Fruit fly (Drosophila melanogaster) whole organism, embryonic: Measurements from ENCODE around the gene CG31103.

Experiments used
- Aef1 ChIP-seq: fragments of 200-800 bp; sonication (Bioruptor generic); IDR thresholded peaks from 3 replicates; pipeline ENCODE4 v1.3.6; 2022; ENCODE audit warnings: missing biosample characterization, missing genetic modification characterization
- Atf-2 ChIP-seq: fragments of 200-800 bp; sonication (Bioruptor generic); optimal IDR thresholded peaks from 2 replicates; lab custom pipeline; 2016; ENCODE audit warnings: missing biosample characterization, missing genetic modification characterization
- CG11695 ChIP-seq: fragments of 200-800 bp; sonication (Bioruptor generic); IDR thresholded peaks from 3 replicates; pipeline ENCODE4 v1.3.6; 2022; ENCODE audit warnings: missing biosample characterization, missing genetic modification characterization
- CG12299 ChIP-seq: fragments of 200-800 bp; sonication (Bioruptor generic); optimal IDR thresholded peaks from 2 replicates; lab custom pipeline; 2018; ENCODE audit warnings: missing biosample characterization, mild to moderate bottlenecking, missing genetic modification characterization
- CG12744 ChIP-seq: fragments of 200-800 bp; sonication (Bioruptor generic); optimal IDR thresholded peaks from 2 replicates; lab custom pipeline; 2016; ENCODE audit warnings: missing biosample characterization, missing genetic modification characterization
- CG14710 ChIP-seq: fragments of 200-800 bp; sonication (Bioruptor generic); optimal IDR thresholded peaks from 3 replicates; lab custom pipeline; 2019; ENCODE audit warnings: missing biosample characterization, mild to moderate bottlenecking, missing genetic modification characterization, moderate library complexity
- CG15011 ChIP-seq: fragments of 200-800 bp; sonication (Bioruptor generic); optimal IDR thresholded peaks from 3 replicates; lab custom pipeline; 2018; ENCODE audit warnings: missing biosample characterization, mild to moderate bottlenecking, missing genetic modification characterization
- CG15269 ChIP-seq: fragments of 200-800 bp; sonication (Bioruptor generic); optimal IDR thresholded peaks from 2 replicates; lab custom pipeline; 2018; ENCODE audit warnings: missing biosample characterization, mild to moderate bottlenecking, missing genetic modification characterization, moderate library complexity
- CG16813 ChIP-seq: fragments of 200-800 bp; sonication (Bioruptor generic); IDR thresholded peaks from 3 replicates; pipeline ENCODE4 v1.3.6; 2022; ENCODE audit warnings: missing biosample characterization, missing genetic modification characterization; ENCODE audit not compliant: partially characterized antibody
- CG17361 ChIP-seq: fragments of 200-800 bp; sonication (Bioruptor generic); IDR thresholded peaks from 3 replicates; pipeline ENCODE4 v1.3.6; 2022; ENCODE audit warnings: missing biosample characterization, missing genetic modification characterization
- CG18262 ChIP-seq: fragments of 200-800 bp; optimal IDR thresholded peaks from 3 replicates; lab custom pipeline; 2019; ENCODE audit warnings: missing biosample characterization, mild to moderate bottlenecking, missing genetic modification characterization, moderate library complexity
- CG2120 ChIP-seq: fragments of 200-800 bp; sonication (Bioruptor generic); optimal IDR thresholded peaks from 3 replicates; lab custom pipeline; 2016; ENCODE audit warnings: missing biosample characterization, missing genetic modification characterization
- CG3407 ChIP-seq: fragments of 200-800 bp; sonication (Bioruptor generic); optimal IDR thresholded peaks from 2 replicates; lab custom pipeline; 2018; ENCODE audit warnings: missing biosample characterization, mild to moderate bottlenecking, missing genetic modification characterization
- CG34224 ChIP-seq: fragments of 200-800 bp; sonication (Bioruptor generic); IDR thresholded peaks from 3 replicates; pipeline ENCODE4 v1.3.6; 2022; ENCODE audit warnings: missing biosample characterization, missing genetic modification characterization; ENCODE audit not compliant: partially characterized antibody
- CG34376 ChIP-seq: fragments of 200-800 bp; sonication (Bioruptor generic); optimal IDR thresholded peaks from 2 replicates; lab custom pipeline; 2018; ENCODE audit warnings: missing biosample characterization, mild to moderate bottlenecking, missing genetic modification characterization
- CG3838 ChIP-seq: fragments of 200-800 bp; sonication (Bioruptor generic); optimal IDR thresholded peaks from 3 replicates; lab custom pipeline; 2016; ENCODE audit warnings: missing biosample characterization, missing genetic modification characterization
- CG6813 ChIP-seq: fragments of 200-800 bp; sonication (Bioruptor generic); optimal IDR thresholded peaks from 2 replicates; lab custom pipeline; 2017; ENCODE audit warnings: missing biosample characterization, missing genetic modification characterization, mild to moderate bottlenecking, moderate library complexity, missing genetic modification reagents
- Dek ChIP-seq: fragments of 200-800 bp; sonication (Bioruptor generic); optimal IDR thresholded peaks from 3 replicates; lab custom pipeline; 2019; ENCODE audit warnings: missing biosample characterization, mild to moderate bottlenecking, missing genetic modification characterization, moderate library complexity
- Dip3 ChIP-seq: fragments of 200-800 bp; sonication (Bioruptor generic); optimal IDR thresholded peaks from 3 replicates; lab custom pipeline; 2016; ENCODE audit warnings: missing biosample characterization, missing genetic modification characterization
- Dp ChIP-seq: fragments of 200-800 bp; sonication (Bioruptor generic); optimal IDR thresholded peaks from 2 replicates; lab custom pipeline; 2018; ENCODE audit warnings: missing biosample characterization, mild to moderate bottlenecking, missing genetic modification characterization, moderate library complexity
- Ets97D ChIP-seq: fragments of 200-800 bp; sonication (Bioruptor generic); optimal IDR thresholded peaks from 3 replicates; lab custom pipeline; 2016; ENCODE audit warnings: missing biosample characterization, missing genetic modification characterization
- GATAe ChIP-seq: fragments of 200-800 bp; sonication (Bioruptor generic); conservative IDR thresholded peaks from 2 replicates; pipeline ENCODE4 v1.3.6; 2022; ENCODE audit warnings: missing biosample characterization, missing genetic modification characterization
- H2.0 ChIP-seq: fragments of 200-800 bp; sonication (Bioruptor generic); IDR thresholded peaks from 2 replicates; pipeline ENCODE4 v1.3.6; 2022; ENCODE audit warnings: missing biosample characterization, missing genetic modification characterization
- HLH54F ChIP-seq: fragments of 200-800 bp; sonication (Bioruptor generic); optimal IDR thresholded peaks from 3 replicates; lab custom pipeline; 2016; ENCODE audit warnings: missing biosample characterization, missing genetic modification characterization
- Hand ChIP-seq: fragments of 200-800 bp; sonication (Bioruptor generic); optimal IDR thresholded peaks from 2 replicates; lab custom pipeline; 2017; ENCODE audit warnings: mild to moderate bottlenecking, missing biosample characterization, missing genetic modification reagents, missing genetic modification characterization
- MBD-R2 ChIP-seq: fragments of 200-800 bp; sonication (Bioruptor generic); IDR thresholded peaks from 2 replicates; pipeline ENCODE4 v1.3.6; 2022; ENCODE audit warnings: missing biosample characterization, missing genetic modification characterization
- Rx ChIP-seq: fragments of 200-800 bp; sonication (Bioruptor generic); IDR thresholded peaks from 2 replicates; pipeline ENCODE4 v1.3.6; 2022; ENCODE audit warnings: missing biosample characterization, missing genetic modification characterization
- Sox102F ChIP-seq: fragments of 200-800 bp; sonication (Bioruptor generic); optimal IDR thresholded peaks from 2 replicates; lab custom pipeline; 2018; ENCODE audit warnings: missing biosample characterization, mild to moderate bottlenecking, missing genetic modification characterization, moderate library complexity
- amos ChIP-seq: fragments of 200-800 bp; sonication (Bioruptor generic); IDR thresholded peaks from 2 replicates; pipeline ENCODE4 v1.3.6; 2022; ENCODE audit warnings: missing biosample characterization, missing genetic modification characterization; ENCODE audit not compliant: partially characterized antibody
- ap ChIP-seq: fragments of 200-800 bp; sonication (Bioruptor generic); IDR thresholded peaks from 2 replicates; pipeline ENCODE4 v1.3.6; 2022; ENCODE audit warnings: missing biosample characterization, missing genetic modification characterization
- az2 ChIP-seq: fragments of 200-800 bp; sonication (Bioruptor generic); optimal IDR thresholded peaks from 3 replicates; lab custom pipeline; 2016; ENCODE audit warnings: missing biosample characterization, missing genetic modification characterization
- bcd ChIP-seq: fragments of 200-800 bp; sonication (Bioruptor generic); optimal IDR thresholded peaks from 2 replicates; lab custom pipeline; 2017; ENCODE audit warnings: missing biosample characterization, mild to moderate bottlenecking, missing genetic modification characterization
- caup ChIP-seq: fragments of 200-800 bp; sonication (Bioruptor generic); optimal IDR thresholded peaks from 3 replicates; lab custom pipeline; 2017; ENCODE audit warnings: missing biosample characterization, mild to moderate bottlenecking, missing genetic modification characterization, moderate library complexity; ENCODE audit not compliant: severe bottlenecking
- croc ChIP-seq: fragments of 200-800 bp; sonication (Bioruptor generic); conservative IDR thresholded peaks from 3 replicates; pipeline ENCODE4 v1.3.6; 2022; ENCODE audit warnings: missing biosample characterization, missing genetic modification characterization
- da ChIP-seq: fragments of 200-800 bp; sonication (Bioruptor generic); optimal IDR thresholded peaks from 2 replicates; lab custom pipeline; 2016; ENCODE audit warnings: missing biosample characterization, missing genetic modification characterization
- emc ChIP-seq: fragments of 200-800 bp; sonication (Bioruptor generic); optimal IDR thresholded peaks from 2 replicates; lab custom pipeline; 2016; ENCODE audit warnings: missing biosample characterization, missing genetic modification characterization
- gce ChIP-seq: fragments of 200-800 bp; sonication (Bioruptor generic); IDR thresholded peaks from 3 replicates; pipeline ENCODE4 v1.3.6; 2022; ENCODE audit warnings: missing biosample characterization, missing genetic modification characterization
- gfzf ChIP-seq: fragments of 200-800 bp; sonication (Bioruptor generic); optimal IDR thresholded peaks from 2 replicates; lab custom pipeline; 2016; ENCODE audit warnings: missing biosample characterization, mild to moderate bottlenecking, missing genetic modification characterization, moderate library complexity
- maf-S ChIP-seq: fragments of 200-800 bp; sonication (Bioruptor generic); optimal IDR thresholded peaks from 2 replicates; lab custom pipeline; 2016; ENCODE audit warnings: missing biosample characterization, missing genetic modification characterization
- mirr ChIP-seq: fragments of 200-800 bp; sonication (Bioruptor generic); optimal IDR thresholded peaks from 3 replicates; lab custom pipeline; 2018; ENCODE audit warnings: missing biosample characterization, mild to moderate bottlenecking, missing genetic modification characterization
- oc ChIP-seq: fragments of 200-800 bp; sonication (Bioruptor generic); optimal IDR thresholded peaks from 2 replicates; lab custom pipeline; 2018; ENCODE audit warnings: missing biosample characterization, mild to moderate bottlenecking, missing genetic modification characterization, moderate library complexity
- org-1 ChIP-seq: fragments of 200-800 bp; sonication (Bioruptor generic); optimal IDR thresholded peaks from 2 replicates; lab custom pipeline; 2017; ENCODE audit warnings: missing biosample characterization, missing genetic modification characterization
- pb ChIP-seq: fragments of 200-800 bp; sonication (Bioruptor generic); optimal IDR thresholded peaks from 3 replicates; lab custom pipeline; 2016; ENCODE audit warnings: missing biosample characterization, missing genetic modification characterization
- phol ChIP-seq: fragments of 200-800 bp; sonication (Bioruptor generic); optimal IDR thresholded peaks from 3 replicates; lab custom pipeline; 2018; ENCODE audit warnings: missing biosample characterization, mild to moderate bottlenecking, missing genetic modification characterization, moderate library complexity
- pzg ChIP-seq: fragments of 200-800 bp; sonication (Bioruptor generic); optimal IDR thresholded peaks from 3 replicates; lab custom pipeline; 2018; ENCODE audit warnings: missing biosample characterization, mild to moderate bottlenecking, missing genetic modification characterization, moderate library complexity
- ranshi ChIP-seq: fragments of 200-800 bp; sonication (Bioruptor generic); IDR thresholded peaks from 2 replicates; pipeline ENCODE4 v1.3.6; 2022; ENCODE audit warnings: missing biosample characterization, missing genetic modification characterization
- row ChIP-seq: fragments of 200-800 bp; sonication (Bioruptor generic); IDR thresholded peaks from 3 replicates; pipeline ENCODE4 v1.3.6; 2022; ENCODE audit warnings: missing biosample characterization, missing genetic modification characterization
- sug ChIP-seq: fragments of 200-800 bp; optimal IDR thresholded peaks from 2 replicates; lab custom pipeline; 2019; ENCODE audit warnings: missing biosample characterization, mild to moderate bottlenecking, missing genetic modification characterization, moderate library complexity
- trem ChIP-seq: fragments of 200-800 bp; optimal IDR thresholded peaks from 3 replicates; lab custom pipeline; 2019; ENCODE audit warnings: missing biosample characterization, mild to moderate bottlenecking, missing genetic modification characterization, moderate library complexity

The CG31103 gene

dm6 chr3R:25249145-25250141, 30.3 kb downstream of the CG31103 start, which contains the start of gene Nup358 (continued):
- TF ChIP-seq amos (peak; percentile 99), Sox102F (GFP tag; lab: Kevin White, UChicago) (no peak), ap (GFP tag; lab: Robert Waterston, UW) (no peak), CG14710 (tag; lab: Kevin White, UChicago) (peak; percentile 55), sug (peak; percentile 23), H2.0 (GFP tag; lab: Robert Waterston, UW) (no peak), CG15269 (tag; lab: Kevin White, UChicago) (no peak), CG18262 (tag; lab: Kevin White, UChicago) (peak; percentile 25), pzg (GFP tag; lab: Kevin White, UChicago) (peak; percentile 72), croc (no peak), CG34376 (peak; percentile 30), da (GFP tag; lab: Kevin White, UChicago) (no peak), Ets97D (GFP tag; lab: Kevin White, UChicago) (peak; percentile 80), Dek (no peak), Atf-2 (no peak), bcd (GFP tag; lab: Kevin White, UChicago) (no peak), CG34224 (GFP tag; lab: Robert Waterston, UW) (peak; percentile 98), pb (no peak), row (GFP tag; lab: Robert Waterston, UW) (peak; percentile 64), org-1 (no peak), CG6813 (GFP tag; lab: Kevin White, UChicago) (no peak), HLH54F (GFP tag; lab: Kevin White, UChicago) (no peak), CG16813 (GFP tag; lab: Robert Waterston, UW) (peak; percentile 98), az2 (GFP tag; lab: Kevin White, UChicago) (no peak), CG2120 (GFP tag; lab: Kevin White, UChicago) (no peak), CG12744 (GFP tag; lab: Kevin White, UChicago) (no peak), emc (GFP tag; lab: Kevin White, UChicago) (no peak), CG15011 (no peak), Dip3 (GFP tag; lab: Kevin White, UChicago) (no peak), gce (GFP tag; lab: Robert Waterston, UW) (no peak), mirr (GFP tag; lab: Kevin White, UChicago) (no peak), CG3838 (GFP tag; lab: Kevin White, UChicago) (no peak), Dp (GFP tag; lab: Kevin White, UChicago) (peak; percentile 51), caup (GFP tag; lab: Kevin White, UChicago) (no peak), trem (tag; lab: Kevin White, UChicago) (peak; percentile 64), CG17361 (GFP tag; lab: Robert Waterston, UW) (no peak), CG12299 (no peak), CG3407 (GFP tag; lab: Kevin White, UChicago) (no peak), oc (tag; lab: Kevin White, UChicago) (no peak), ranshi (GFP tag; lab: Robert Waterston, UW) (no peak), Hand (GFP tag; lab: Kevin White, UChicago) (no peak), MBD-R2 (GFP tag; lab: Robert Waterston, UW) (peak; percentile 40), gfzf (GFP tag; lab: Kevin White, UChicago) (peak; percentile 25), Aef1 (GFP tag; lab: Robert Waterston, UW) (no peak), Rx (no peak), phol (peak; percentile 73), maf-S (GFP tag; lab: Kevin White, UChicago) (no peak), GATAe (no peak), CG11695 (GFP tag; lab: Robert Waterston, UW) (no peak)
